Worm (Caenorhabditis elegans): ENCODE measurements around the gene srw-6.

The srw-6 gene

ce11 chrV:3808336-3808735 is at the start of gene srw-6:
srw-6 (plus strand) TSS chrV:3808636.
- no peak for TF ChIP-seq nhr-28 (tag; optimal IDR thresholded peaks at IDR 0.05)
- TF ChIP-seq ces-1 (GFP tag; optimal IDR thresholded peaks at IDR 0.05), result no peak
- TF ChIP-seq sem-2 (GFP tag; optimal IDR thresholded peaks at IDR 0.05), result no peak
- TF ChIP-seq mls-2 (tag; optimal IDR thresholded peaks at IDR 0.05), result no peak
- no peak for TF ChIP-seq ceh-43 (GFP tag; optimal IDR thresholded peaks at IDR 0.05)
- TF ChIP-seq pha-4 (tag; optimal IDR thresholded peaks at IDR 0.05), result no peak
- TF ChIP-seq mab-5 (tag; optimal IDR thresholded peaks at IDR 0.05), result no peak
- TF ChIP-seq nhr-12 (tag; optimal IDR thresholded peaks at IDR 0.05), result no peak
- TF ChIP-seq ham-2 (GFP tag; optimal IDR thresholded peaks at IDR 0.05), result no peak
- no peak for TF ChIP-seq blmp-1 (tag; optimal IDR thresholded peaks at IDR 0.05)
- no peak for TF ChIP-seq flh-1 (GFP tag; optimal IDR thresholded peaks at IDR 0.05)

DNA sequence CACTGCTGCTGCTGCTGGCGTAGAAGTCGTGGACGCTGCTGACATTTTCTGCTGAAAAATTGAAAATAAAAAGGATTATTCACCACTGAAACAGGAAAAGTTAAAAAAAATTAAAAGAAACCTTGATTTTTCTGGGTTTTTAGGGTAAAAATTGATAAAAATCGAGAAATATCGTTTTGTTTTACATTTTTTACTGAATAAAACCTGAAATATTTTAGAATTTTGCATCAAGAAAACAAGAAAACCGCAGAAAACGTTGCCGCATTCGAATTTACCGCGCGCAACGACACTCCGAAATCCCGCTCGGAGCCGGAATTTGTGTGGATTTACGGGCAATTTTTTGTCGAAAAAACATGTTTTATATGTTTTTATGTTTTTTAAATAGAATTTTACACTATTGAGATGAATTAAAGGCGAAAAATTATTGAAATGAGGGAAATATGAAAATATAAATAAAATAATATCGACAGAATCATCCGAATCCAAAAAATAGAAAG is 49.0 kb upstream of the srw-6 start, which contains the start of gene chk-1:
Gene chk-1 (minus strand): TSS at position 51 of the 497 bp plus-strand sequence.
- TF ChIP-seq unc-39 (tag; optimal IDR thresholded peaks at IDR 0.05), result no peak
- TF ChIP-seq nhr-237 (tag; optimal IDR thresholded peaks at IDR 0.05), result peak; percentile 66
- TF ChIP-seq ham-2 (GFP tag; optimal IDR thresholded peaks at IDR 0.05), result no peak
- no peak for TF ChIP-seq ceh-43 (GFP tag; optimal IDR thresholded peaks at IDR 0.05)
- TF ChIP-seq unc-120 (tag; optimal IDR thresholded peaks at IDR 0.05; ENCODE audit: poor library complexity, severe bottlenecking), result no peak
- no peak for TF ChIP-seq lin-32 (GFP tag; optimal IDR thresholded peaks at IDR 0.05)
- no peak for TF ChIP-seq nhr-2 (tag; optimal IDR thresholded peaks at IDR 0.05)
- no peak for TF ChIP-seq snpc-4 (tag; optimal IDR thresholded peaks at IDR 0.05)
- TF ChIP-seq pha-4 (tag; optimal IDR thresholded peaks at IDR 0.05), result peak; percentile 11
- TF ChIP-seq drap-1 (GFP tag; optimal IDR thresholded peaks at IDR 0.05), result no peak
- no peak for TF ChIP-seq unc-62 (GFP tag; optimal IDR thresholded peaks at IDR 0.05)
- TF ChIP-seq elt-1 (tag; optimal IDR thresholded peaks at IDR 0.05; ENCODE audit: borderline replicate concordance, insufficient read depth), result no peak
- peak; percentile 35 for TF ChIP-seq ceh-39 (tag; optimal IDR thresholded peaks at IDR 0.05)
- TF ChIP-seq sem-2 (GFP tag; optimal IDR thresholded peaks at IDR 0.05), result no peak
- TF ChIP-seq lsy-2 (tag; optimal IDR thresholded peaks at IDR 0.05), result peak; percentile 40
- peak; percentile 71 for TF ChIP-seq mep-1 (tag; optimal IDR thresholded peaks at IDR 0.05)
- no peak for TF ChIP-seq elt-3 (tag; optimal IDR thresholded peaks at IDR 0.05)
- TF ChIP-seq flh-1 (GFP tag; optimal IDR thresholded peaks at IDR 0.05), result no peak
- no peak for TF ChIP-seq nhr-28 (tag; optimal IDR thresholded peaks at IDR 0.05)
- peak; percentile 11 for TF ChIP-seq lin-13 (tag; optimal IDR thresholded peaks at IDR 0.05)
- no peak for TF ChIP-seq zip-8 (tag; optimal IDR thresholded peaks at IDR 0.05)
- TF ChIP-seq cnd-1 (tag; optimal IDR thresholded peaks at IDR 0.05), result no peak

DNA sequence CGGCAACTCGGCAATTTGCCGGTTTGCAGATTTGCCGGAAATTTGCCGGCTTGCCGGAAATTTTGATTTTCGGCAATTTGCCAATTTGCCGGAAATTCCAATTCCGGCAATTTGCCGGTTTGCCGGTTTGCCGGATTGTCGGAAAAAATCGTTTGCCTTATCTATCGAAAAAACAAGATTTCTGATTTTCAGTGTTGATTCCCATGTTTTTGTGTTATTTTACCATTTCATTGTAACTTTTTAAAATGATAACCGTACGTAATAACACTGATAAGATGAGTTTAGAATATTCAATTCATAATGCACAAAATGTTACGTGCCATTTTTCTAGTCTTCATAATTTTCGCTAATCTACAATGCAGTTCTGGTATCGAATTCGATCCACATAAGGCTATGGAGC is 47.6 kb upstream of the srw-6 start, which contains the start of gene oac-55:
Gene oac-55 (plus strand): TSS at position 301 of the 400 bp plus-strand sequence.
- no peak for TF ChIP-seq cnd-1 (tag; optimal IDR thresholded peaks at IDR 0.05)

ce11 chrV:3761829-3762228 is 46.6 kb upstream of the srw-6 start:
- peak; percentile 14 for TF ChIP-seq zip-8 (tag; optimal IDR thresholded peaks at IDR 0.05)
- TF ChIP-seq ham-2 (GFP tag; optimal IDR thresholded peaks at IDR 0.05), result no peak

ce11 chrV:3766904-3767303 is 41.5 kb upstream of the srw-6 start, which contains the start of gene Y39H10A.1:
Y39H10A.1 (plus strand) TSS chrV:3767204.
- TF ChIP-seq lsy-2 (tag; optimal IDR thresholded peaks at IDR 0.05) (no peak), nhr-76 (tag; optimal IDR thresholded peaks at IDR 0.05) (no peak), snpc-4 (tag; optimal IDR thresholded peaks at IDR 0.05) (no peak), nhr-237 (tag; optimal IDR thresholded peaks at IDR 0.05) (no peak), flh-1 (GFP tag; optimal IDR thresholded peaks at IDR 0.05) (no peak), lin-32 (GFP tag; optimal IDR thresholded peaks at IDR 0.05) (no peak), ces-1 (GFP tag; optimal IDR thresholded peaks at IDR 0.05) (no peak), unc-120 (tag; optimal IDR thresholded peaks at IDR 0.05; ENCODE audit: poor library complexity, severe bottlenecking) (no peak), mab-5 (tag; optimal IDR thresholded peaks at IDR 0.05) (no peak), bed-3 (GFP tag; optimal IDR thresholded peaks at IDR 0.05) (no peak), ztf-11 (tag; optimal IDR thresholded peaks at IDR 0.05) (no peak)

DNA sequence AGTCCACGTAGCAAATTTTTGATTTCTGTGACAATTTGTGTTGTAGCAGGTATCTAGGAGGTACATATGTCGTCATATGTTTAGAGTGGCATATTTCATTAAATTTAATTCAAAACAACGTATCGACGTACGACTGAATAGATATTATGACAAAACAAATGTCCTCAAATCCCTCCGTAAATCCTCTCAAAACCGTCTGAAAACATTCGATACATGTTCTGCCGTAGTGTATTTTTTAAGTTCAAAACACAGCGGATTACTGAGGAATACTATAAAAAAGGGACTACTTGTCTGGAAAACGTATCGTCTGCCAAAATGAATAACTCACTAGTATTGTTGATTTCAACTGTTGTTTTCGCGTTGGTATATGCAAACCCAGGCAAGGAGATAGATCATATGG is 40.2 kb upstream of the srw-6 start, which contains the start of gene R08E5.4:
Gene R08E5.4 (plus strand): TSS at position 301 of the 400 bp plus-strand sequence.
- TF ChIP-seq unc-39 (tag; optimal IDR thresholded peaks at IDR 0.05), result no peak
- TF ChIP-seq lin-13 (tag; optimal IDR thresholded peaks at IDR 0.05), result no peak
- TF ChIP-seq sem-2 (GFP tag; optimal IDR thresholded peaks at IDR 0.05), result no peak
- no peak for TF ChIP-seq ceh-39 (tag; optimal IDR thresholded peaks at IDR 0.05)
- TF ChIP-seq zip-8 (tag; optimal IDR thresholded peaks at IDR 0.05), result no peak
- TF ChIP-seq mls-2 (tag; optimal IDR thresholded peaks at IDR 0.05), result no peak
- no peak for TF ChIP-seq lin-32 (GFP tag; optimal IDR thresholded peaks at IDR 0.05)
- no peak for TF ChIP-seq ztf-11 (tag; optimal IDR thresholded peaks at IDR 0.05)
- TF ChIP-seq mep-1 (tag; optimal IDR thresholded peaks at IDR 0.05), result no peak
- TF ChIP-seq lsy-2 (tag; optimal IDR thresholded peaks at IDR 0.05), result no peak
- no peak for TF ChIP-seq unc-120 (tag; optimal IDR thresholded peaks at IDR 0.05; ENCODE audit: poor library complexity, severe bottlenecking)
- TF ChIP-seq nhr-76 (tag; optimal IDR thresholded peaks at IDR 0.05), result no peak
- no peak for TF ChIP-seq hlh-1 (tag; optimal IDR thresholded peaks at IDR 0.05)
- TF ChIP-seq sptf-1 (tag; optimal IDR thresholded peaks at IDR 0.05), result no peak
- TF ChIP-seq tbx-8 (GFP tag; optimal IDR thresholded peaks at IDR 0.05), result no peak
